Worm (Caenorhabditis elegans) whole organism, young adult: ENCODE data around the gene F56D3.1.

Experiments
- K11D2.4 ChIP-seq: fragments of 200-800 bp; sonication (Bioruptor generic); IDR thresholded peaks from 2 replicates; pipeline ENCODE4 v1.3.6; 2022; ENCODE audit warnings: missing genetic modification reagents, missing genetic modification characterization, missing compliant biosample characterization
- Y67H2A.10 ChIP-seq: fragments of 200-800 bp; sonication (Bioruptor generic); conservative IDR thresholded peaks from 2 replicates; pipeline ENCODE4 v1.3.6; 2022; ENCODE audit warnings: missing genetic modification reagents, missing genetic modification characterization, missing compliant biosample characterization
- ceh-100 ChIP-seq: fragments of 200-800 bp; sonication (Bioruptor generic); IDR thresholded peaks from 2 replicates; pipeline ENCODE4 v1.3.6; 2022; ENCODE audit warnings: missing genetic modification reagents, missing genetic modification characterization, missing compliant biosample characterization
- die-1 ChIP-seq: sonication (generic microtip); optimal IDR thresholded peaks from 2 replicates; lab custom pipeline; 2016; ENCODE audit warnings: missing genotype, mild to moderate bottlenecking, missing genetic modification characterization, missing compliant biosample characterization
- egl-44 ChIP-seq: fragments of 200-800 bp; sonication (Bioruptor generic); IDR thresholded peaks from 2 replicates; pipeline ENCODE4 v1.3.6; 2022; ENCODE audit warnings: missing genetic modification reagents, missing genetic modification characterization, missing compliant biosample characterization
- ets-4 ChIP-seq: fragments of 200-800 bp; sonication (Bioruptor generic); optimal IDR thresholded peaks from 2 replicates; lab custom pipeline; 2018; ENCODE audit warnings: mild to moderate bottlenecking, missing genetic modification characterization, missing compliant biosample characterization
- hrde-1 ChIP-seq: sonication (generic microtip); optimal IDR thresholded peaks from 2 replicates; lab custom pipeline; 2016; ENCODE audit warnings: missing genetic modification characterization, mild to moderate bottlenecking, missing compliant biosample characterization, moderate library complexity, missing genotype, missing genetic modification reagents, borderline replicate concordance
- ztf-6 ChIP-seq: fragments of 200-800 bp; sonication (Bioruptor generic); IDR thresholded peaks from 2 replicates; pipeline ENCODE4 v1.3.6; 2022; ENCODE audit warnings: missing genetic modification reagents, missing genetic modification characterization, missing compliant biosample characterization

- TF ChIP-seq K11D2.4 (no peak), Y67H2A.10 (no peak), ztf-6 (no peak), die-1 (tag; lab: Kevin White, UChicago) (no peak), hrde-1 (no peak), ceh-100 (GFP tag; lab: Robert Waterston, UW) (no peak), ets-4 (no peak), egl-44 (no peak)
Measured at ce11 chrII:4173842-4174241, 27.7 kb downstream of the F56D3.1 start.
